Worm (Caenorhabditis elegans) whole organism, late embryonic: ENCODE measurements around the gene F08G2.5.

Source experiments
- C08G9.2 ChIP-seq: sonication (generic microtip); optimal IDR thresholded peaks from 2 replicates; lab custom pipeline; 2016; ENCODE audit warnings: mild to moderate bottlenecking, missing genetic modification characterization, moderate library complexity, missing compliant biosample characterization
- K02D7.2 ChIP-seq: sonication (generic microtip); optimal IDR thresholded peaks from 2 replicates; lab custom pipeline; 2017; ENCODE audit warnings: mild to moderate bottlenecking, missing genetic modification characterization, missing compliant biosample characterization
- K09A11.1 ChIP-seq: sonication (generic microtip); optimal IDR thresholded peaks from 2 replicates; lab custom pipeline; 2017; ENCODE audit warnings: antibody characterized with exemption, mild to moderate bottlenecking, missing genetic modification characterization, missing compliant biosample characterization; ENCODE audit not compliant: insufficient read depth
- T23F11.4 ChIP-seq: fragments of 200-800 bp; sonication (Bioruptor generic); optimal IDR thresholded peaks from 2 replicates; lab custom pipeline; 2018; ENCODE audit warnings: mild to moderate bottlenecking, missing genetic modification characterization, missing compliant biosample characterization
- Y22D7AL.16 ChIP-seq: sonication (generic microtip); optimal IDR thresholded peaks from 2 replicates; lab custom pipeline; 2016; ENCODE audit warnings: missing genetic modification characterization, missing compliant biosample characterization
- ahr-1 ChIP-seq: sonication (generic microtip); optimal IDR thresholded peaks from 2 replicates; lab custom pipeline; 2016; ENCODE audit warnings: missing genetic modification characterization, missing compliant biosample characterization
- ceh-2 ChIP-seq: sonication (generic microtip); optimal IDR thresholded peaks from 2 replicates; lab custom pipeline; 2016; ENCODE audit warnings: missing genotype, missing genetic modification characterization, missing compliant biosample characterization
- ceh-22 ChIP-seq: sonication (generic microtip); optimal IDR thresholded peaks from 2 replicates; lab custom pipeline; 2017; ENCODE audit warnings: missing biosample characterization, missing genetic modification characterization
- ceh-24 ChIP-seq: sonication (generic microtip); optimal IDR thresholded peaks from 2 replicates; lab custom pipeline; 2016; ENCODE audit warnings: mild to moderate bottlenecking, missing genetic modification characterization, missing compliant biosample characterization
- ceh-30 ChIP-seq: fragments of 150-350 bp; optimal IDR thresholded peaks from 2 replicates; lab custom pipeline; 2014; ENCODE audit warnings: missing biosample characterization, missing genetic modification characterization
- ceh-31 ChIP-seq: sonication (generic microtip); optimal IDR thresholded peaks from 2 replicates; lab custom pipeline; 2016; ENCODE audit warnings: missing genetic modification characterization, missing compliant biosample characterization
- ceh-34 ChIP-seq: sonication (generic microtip); optimal IDR thresholded peaks from 2 replicates; lab custom pipeline; 2016; ENCODE audit warnings: mild to moderate bottlenecking, missing genetic modification characterization, missing compliant biosample characterization
- ceh-45 ChIP-seq: fragments of 200-800 bp; sonication (Bioruptor generic); IDR thresholded peaks from 2 replicates; pipeline ENCODE4 v1.3.6; 2022; ENCODE audit warnings: missing genetic modification reagents, missing genetic modification characterization, missing compliant biosample characterization
- ceh-48 ChIP-seq: sonication (generic microtip); optimal IDR thresholded peaks from 2 replicates; lab custom pipeline; 2016; ENCODE audit warnings: missing genetic modification characterization, inconsistent platforms, missing compliant biosample characterization
- ceh-6 ChIP-seq: fragments of 200-800 bp; sonication (Bioruptor generic); optimal IDR thresholded peaks from 2 replicates; lab custom pipeline; 2018; ENCODE audit warnings: mild to moderate bottlenecking, missing genetic modification characterization, missing compliant biosample characterization
- dmd-4 ChIP-seq: sonication (generic microtip); optimal IDR thresholded peaks from 2 replicates; lab custom pipeline; 2016; ENCODE audit warnings: borderline replicate concordance, missing genetic modification characterization, missing compliant biosample characterization
- dve-1 ChIP-seq: sonication (generic microtip); optimal IDR thresholded peaks from 2 replicates; lab custom pipeline; 2017; ENCODE audit warnings: antibody characterized with exemption, mild to moderate bottlenecking, missing genetic modification characterization, missing compliant biosample characterization
- elt-2 ChIP-seq: sonication (generic microtip); optimal IDR thresholded peaks from 2 replicates; lab custom pipeline; 2016; ENCODE audit warnings: missing genetic modification reagents, missing genetic modification characterization, missing compliant biosample characterization
- elt-4 ChIP-seq: sonication (generic microtip); optimal IDR thresholded peaks from 2 replicates; lab custom pipeline; 2016; ENCODE audit warnings: missing genetic modification characterization, missing compliant biosample characterization
- ets-4 ChIP-seq: sonication (generic microtip); optimal IDR thresholded peaks from 2 replicates; lab custom pipeline; 2016; ENCODE audit warnings: missing genetic modification characterization, missing compliant biosample characterization
- eyg-1 ChIP-seq: sonication (generic microtip); optimal IDR thresholded peaks from 2 replicates; lab custom pipeline; 2016; ENCODE audit warnings: missing genotype, missing genetic modification characterization, missing compliant biosample characterization
- fax-1 ChIP-seq: sonication (generic microtip); optimal IDR thresholded peaks from 2 replicates; lab custom pipeline; 2016; ENCODE audit warnings: missing genotype, missing genetic modification characterization, missing compliant biosample characterization
- fkh-10 ChIP-seq: fragments of 150-350 bp; optimal IDR thresholded peaks from 2 replicates; lab custom pipeline; 2014; ENCODE audit warnings: missing biosample characterization, missing genetic modification reagents, missing genetic modification characterization
- fkh-6 ChIP-seq: sonication (generic microtip); optimal IDR thresholded peaks from 2 replicates; lab custom pipeline; 2016; ENCODE audit warnings: missing genetic modification characterization, missing compliant biosample characterization
- hlh-13 ChIP-seq: fragments of 200-800 bp; sonication (Bioruptor generic); optimal IDR thresholded peaks from 2 replicates; lab custom pipeline; 2018; ENCODE audit warnings: mild to moderate bottlenecking, missing genetic modification characterization, missing compliant biosample characterization
- hlh-15 ChIP-seq: sonication (generic microtip); optimal IDR thresholded peaks from 2 replicates; lab custom pipeline; 2016; ENCODE audit warnings: missing genetic modification characterization, missing compliant biosample characterization
- hlh-30 ChIP-seq: sonication (generic microtip); optimal IDR thresholded peaks from 2 replicates; lab custom pipeline; 2017; ENCODE audit warnings: antibody characterized with exemption, missing genetic modification characterization, missing compliant biosample characterization; ENCODE audit not compliant: insufficient read depth
- hlh-8 ChIP-seq: sonication (generic microtip); optimal IDR thresholded peaks from 2 replicates; lab custom pipeline; 2016; ENCODE audit warnings: missing genotype, missing genetic modification characterization, missing compliant biosample characterization
- lin-11 ChIP-seq: fragments of 200-800 bp; sonication (Bioruptor generic); optimal IDR thresholded peaks from 2 replicates; lab custom pipeline; 2018; ENCODE audit warnings: mild to moderate bottlenecking, missing genetic modification characterization, missing compliant biosample characterization
- mec-3 ChIP-seq: sonication (generic microtip); optimal IDR thresholded peaks from 2 replicates; lab custom pipeline; 2016; ENCODE audit warnings: borderline replicate concordance, missing genetic modification characterization, missing compliant biosample characterization
- nfya-1 ChIP-seq: sonication (generic microtip); optimal IDR thresholded peaks from 2 replicates; lab custom pipeline; 2017; ENCODE audit warnings: missing genetic modification characterization, mild to moderate bottlenecking, missing compliant biosample characterization, antibody characterized with exemption, moderate library complexity
- odd-2 ChIP-seq: sonication (generic microtip); optimal IDR thresholded peaks from 2 replicates; lab custom pipeline; 2017; ENCODE audit warnings: antibody characterized with exemption, mild to moderate bottlenecking, missing genetic modification characterization, missing compliant biosample characterization
- pag-3 ChIP-seq: sonication (generic microtip); optimal IDR thresholded peaks from 2 replicates; lab custom pipeline; 2016; ENCODE audit warnings: missing compliant biosample characterization, missing genetic modification characterization, borderline replicate concordance
- pat-9 ChIP-seq: fragments of 200-800 bp; sonication (Bioruptor generic); optimal IDR thresholded peaks from 2 replicates; lab custom pipeline; 2018; ENCODE audit warnings: mild to moderate bottlenecking, missing genetic modification characterization, moderate library complexity, missing compliant biosample characterization
- pha-2 ChIP-seq: sonication (generic microtip); optimal IDR thresholded peaks from 2 replicates; lab custom pipeline; 2017; ENCODE audit warnings: mild to moderate bottlenecking, missing genetic modification characterization, missing compliant biosample characterization
- pha-4 ChIP-seq: fragments of 150-350 bp; optimal IDR thresholded peaks from 2 replicates; lab custom pipeline; 2018; ENCODE audit warnings: missing biosample characterization, missing genetic modification reagents, missing genetic modification characterization
- pros-1 ChIP-seq: fragments of 150-350 bp; optimal IDR thresholded peaks from 2 replicates; lab custom pipeline; 2014; ENCODE audit warnings: missing biosample characterization, missing genetic modification reagents, missing genetic modification characterization
- rnt-1 ChIP-seq: sonication (generic microtip); optimal IDR thresholded peaks from 2 replicates; lab custom pipeline; 2016; ENCODE audit warnings: missing genetic modification characterization, missing compliant biosample characterization
- sdc-2 ChIP-seq: sonication (generic microtip); optimal IDR thresholded peaks from 2 replicates; lab custom pipeline; 2016; ENCODE audit warnings: missing genotype, missing genetic modification characterization, missing compliant biosample characterization
- sox-2 ChIP-seq: fragments of 200-800 bp; sonication (Bioruptor generic); IDR thresholded peaks from 2 replicates; pipeline ENCODE4 v1.3.6; 2022; ENCODE audit warnings: missing genetic modification reagents, missing genetic modification characterization, missing compliant biosample characterization
- syd-9 ChIP-seq: sonication (generic microtip); optimal IDR thresholded peaks from 2 replicates; lab custom pipeline; 2016; ENCODE audit warnings: mild to moderate bottlenecking, missing genetic modification characterization, moderate library complexity, missing compliant biosample characterization
- tbx-2 ChIP-seq: sonication (generic microtip); optimal IDR thresholded peaks from 2 replicates; lab custom pipeline; 2016; ENCODE audit warnings: missing genetic modification characterization, missing compliant biosample characterization
- tbx-7 ChIP-seq: sonication (generic microtip); optimal IDR thresholded peaks from 2 replicates; lab custom pipeline; 2016; ENCODE audit warnings: missing genotype, missing genetic modification characterization, missing compliant biosample characterization
- ttx-3 ChIP-seq: sonication (generic microtip); optimal IDR thresholded peaks from 2 replicates; lab custom pipeline; 2016; ENCODE audit warnings: missing genetic modification reagents, missing genetic modification characterization, missing compliant biosample characterization
- unc-3 ChIP-seq, 2 experiments: fragments of 200-800 bp in 1 of 2; sonication (Bioruptor generic) in 1 of 2; sonication (generic microtip) in 1 of 2; conservative IDR thresholded peaks in 1 of 2; optimal IDR thresholded peaks in 1 of 2; 2 replicates each; pipeline versions ENCODE4 v1.3.6 to Lab custom; 2016 to 2022; ENCODE audit warnings: missing compliant biosample characterization in 2 of 2, missing genetic modification characterization in 2 of 2, missing genetic modification reagents in 1 of 2
- unc-42 ChIP-seq: sonication (generic microtip); optimal IDR thresholded peaks from 2 replicates; lab custom pipeline; 2016; ENCODE audit warnings: missing genotype, missing genetic modification characterization, missing compliant biosample characterization
- unc-55 ChIP-seq: sonication (generic microtip); optimal IDR thresholded peaks from 2 replicates; lab custom pipeline; 2017; ENCODE audit warnings: missing biosample characterization, missing genetic modification reagents, missing genetic modification characterization
- unc-86 ChIP-seq: sonication (generic microtip); optimal IDR thresholded peaks from 2 replicates; lab custom pipeline; 2016; ENCODE audit warnings: missing genetic modification characterization, missing compliant biosample characterization
- zip-5 ChIP-seq: sonication (generic microtip); optimal IDR thresholded peaks from 2 replicates; lab custom pipeline; 2016; ENCODE audit warnings: missing genetic modification characterization, missing compliant biosample characterization
- ztf-16 ChIP-seq: sonication (generic microtip); optimal IDR thresholded peaks from 2 replicates; lab custom pipeline; 2017; ENCODE audit warnings: missing genetic modification characterization, missing compliant biosample characterization

Gene F08G2.5

DNA sequence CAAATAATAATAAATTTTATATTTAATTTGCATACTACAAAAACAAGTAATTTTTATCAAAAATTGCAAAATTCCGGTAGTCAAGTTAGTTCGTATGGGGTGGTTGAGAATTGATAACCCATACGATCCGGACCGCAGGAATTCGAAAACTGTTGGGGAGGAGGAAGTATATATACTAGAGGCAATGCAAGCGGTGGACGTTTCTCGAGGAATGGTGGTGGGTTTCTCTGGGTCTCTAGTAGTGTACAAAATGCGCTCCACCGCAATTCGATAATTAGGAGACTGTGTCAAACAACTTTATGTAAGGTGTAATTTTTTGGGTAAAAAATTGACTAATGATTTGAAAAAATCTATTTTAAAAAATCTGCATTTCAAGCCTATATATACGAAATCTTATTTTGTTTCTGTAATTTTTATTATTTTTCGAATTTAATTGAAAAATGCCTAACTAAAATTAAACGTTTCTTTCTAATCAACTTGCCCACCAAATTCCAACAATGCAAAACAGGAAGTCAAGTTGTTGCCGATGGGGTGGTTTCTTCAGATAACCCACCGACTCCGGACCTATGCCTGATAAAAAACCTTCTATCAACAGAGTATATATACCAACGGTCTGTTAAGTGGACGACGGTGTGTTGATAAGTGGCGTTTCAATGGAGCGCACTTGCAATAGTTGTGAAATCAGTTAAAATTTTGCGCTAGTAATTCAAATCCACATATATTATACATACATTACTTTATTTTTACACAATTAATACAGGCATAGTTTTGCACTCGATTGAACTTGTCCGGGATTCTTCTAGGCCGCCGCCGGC, 1.2 kb upstream of the F08G2.5 start:
- TF ChIP-seq fkh-6 (peak; percentile 61), ets-4 (peak; percentile 52), hlh-8 (tag; lab: Kevin White, UChicago) (peak; percentile 68), ceh-6 (peak; percentile 58), ceh-34 (tag; lab: Kevin White, UChicago) (peak; percentile 65), syd-9 (tag; lab: Kevin White, UChicago) (peak; percentile 56), unc-3 (GFP tag; conservative IDR thresholded peaks at IDR 0.05; lab: Robert Waterston, UW) (peak; percentile 87), unc-3 (tag; optimal IDR thresholded peaks at IDR 0.05; lab: Kevin White, UChicago) (peak; percentile 64), sdc-2 (tag; lab: Kevin White, UChicago) (peak; percentile 32), odd-2 (tag; lab: Kevin White, UChicago) (peak; percentile 59), elt-2 (tag; lab: Kevin White, UChicago) (peak; percentile 81), unc-42 (tag; lab: Kevin White, UChicago) (peak; percentile 80), sox-2 (GFP tag; lab: Robert Waterston, UW) (peak; percentile 70), nfya-1 (tag; lab: Kevin White, UChicago) (peak; percentile 80), ceh-45 (GFP tag; lab: Robert Waterston, UW) (peak; percentile 59; the same call in 1 of the 2 replicates), zip-5 (tag; lab: Kevin White, UChicago) (peak; percentile 57), tbx-2 (tag; lab: Kevin White, UChicago) (peak; percentile 77), fax-1 (tag; lab: Kevin White, UChicago) (peak; percentile 71), pha-4 (tag; lab: Kevin White, UChicago) (no peak), Y22D7AL.16 (tag; lab: Kevin White, UChicago) (peak; percentile 72), fkh-10 (GFP tag; lab: Kevin White, UChicago) (no peak), ahr-1 (tag; lab: Kevin White, UChicago) (peak; percentile 66), rnt-1 (tag; lab: Kevin White, UChicago) (peak; percentile 89), mec-3 (tag; lab: Kevin White, UChicago) (no peak), ceh-31 (tag; lab: Kevin White, UChicago) (peak; percentile 77), unc-55 (GFP tag; lab: Kevin White, UChicago) (peak; percentile 62), tbx-7 (tag; lab: Kevin White, UChicago) (peak; percentile 33), ceh-30 (tag; lab: Kevin White, UChicago) (no peak), unc-86 (tag; lab: Kevin White, UChicago) (peak; percentile 72), pag-3 (tag; lab: Kevin White, UChicago) (no peak), K02D7.2 (tag; lab: Kevin White, UChicago) (peak; percentile 54), elt-4 (tag; lab: Kevin White, UChicago) (no peak), ttx-3 (tag; lab: Kevin White, UChicago) (peak; percentile 73), dve-1 (peak; percentile 81), ceh-24 (peak; percentile 31), hlh-13 (GFP tag; lab: Kevin White, UChicago) (peak; percentile 84), K09A11.1 (tag; lab: Kevin White, UChicago) (no peak), hlh-30 (tag; lab: Kevin White, UChicago) (peak; percentile 15), T23F11.4 (GFP tag; lab: Kevin White, UChicago) (peak; percentile 83), ztf-16 (tag; lab: Kevin White, UChicago) (peak; percentile 65), eyg-1 (tag; lab: Kevin White, UChicago) (peak; percentile 50), ceh-22 (no peak), pros-1 (tag; lab: Kevin White, UChicago) (peak; percentile 28), pat-9 (peak; percentile 77), dmd-4 (tag; lab: Kevin White, UChicago) (peak; percentile 46), C08G9.2 (peak; percentile 61), hlh-15 (tag; lab: Kevin White, UChicago) (peak; percentile 67), ceh-48 (tag; lab: Kevin White, UChicago) (peak; percentile 74), pha-2 (peak; percentile 83), ceh-2 (tag; lab: Kevin White, UChicago) (peak; percentile 70), lin-11 (tag; lab: Kevin White, UChicago) (peak; percentile 68)
